Worm (Caenorhabditis elegans) whole organism, L2 larva: ENCODE results near the gene fic-1.
A peak's percentile ranks its signal among the peaks of the same experiment; 100 is the strongest.

Source experiments
- C34F6.9 ChIP-seq: fragments of 150-350 bp; optimal IDR thresholded peaks from 2 replicates; lab custom pipeline; 2014; ENCODE audit warnings: missing biosample characterization, missing genetic modification characterization
- F13H6.1 ChIP-seq: sonication (generic microtip); optimal IDR thresholded peaks from 2 replicates; lab custom pipeline; 2016; ENCODE audit warnings: missing genetic modification characterization, missing compliant biosample characterization
- R02D3.7 ChIP-seq: fragments of 150-350 bp; optimal IDR thresholded peaks from 2 replicates; lab custom pipeline; 2014; ENCODE audit warnings: missing biosample characterization, missing genetic modification characterization
- Y55F3AM.14 ChIP-seq: fragments of 200-800 bp; sonication (Bioruptor generic); optimal IDR thresholded peaks from 2 replicates; lab custom pipeline; 2018; ENCODE audit warnings: mild to moderate bottlenecking, missing genetic modification characterization, missing compliant biosample characterization
- ZK546.5 ChIP-seq: sonication (generic microtip); optimal IDR thresholded peaks from 2 replicates; lab custom pipeline; 2017; ENCODE audit warnings: missing biosample characterization, missing genetic modification characterization
- alr-1 ChIP-seq: fragments of 150-350 bp; optimal IDR thresholded peaks from 2 replicates; lab custom pipeline; 2014; ENCODE audit warnings: missing biosample characterization, missing genetic modification characterization
- aly-2 ChIP-seq: fragments of 150-350 bp; optimal IDR thresholded peaks from 2 replicates; lab custom pipeline; 2014; ENCODE audit warnings: missing biosample characterization, missing genetic modification characterization
- ama-1 ChIP-seq: fragments of 150-350 bp; optimal IDR thresholded peaks from 2 replicates; lab custom pipeline; 2018; ENCODE audit warnings: inconsistent platforms
- blmp-1 ChIP-seq: sonication (generic microtip); optimal IDR thresholded peaks from 2 replicates; lab custom pipeline; 2017; ENCODE audit warnings: missing genetic modification characterization, mild to moderate bottlenecking, missing compliant biosample characterization, antibody characterized with exemption, moderate library complexity; ENCODE audit not compliant: insufficient read depth
- ceh-16 ChIP-seq: fragments of 150-350 bp; optimal IDR thresholded peaks from 2 replicates; lab custom pipeline; 2014; ENCODE audit warnings: missing biosample characterization, missing genetic modification characterization
- ceh-82 ChIP-seq: fragments of 150-350 bp; optimal IDR thresholded peaks from 2 replicates; lab custom pipeline; 2014; ENCODE audit warnings: missing biosample characterization, missing genetic modification characterization
- crh-2 ChIP-seq: sonication (generic microtip); optimal IDR thresholded peaks from 2 replicates; lab custom pipeline; 2017; ENCODE audit warnings: missing biosample characterization, missing genetic modification characterization
- dmd-4 ChIP-seq: sonication (generic microtip); optimal IDR thresholded peaks from 2 replicates; lab custom pipeline; 2017; ENCODE audit warnings: missing biosample characterization, missing genetic modification characterization
- egl-27 ChIP-seq: sonication (generic microtip); optimal IDR thresholded peaks from 3 replicates; lab custom pipeline; 2017; ENCODE audit warnings: missing biosample characterization, missing genetic modification reagents, missing genetic modification characterization
- elt-1 ChIP-seq: fragments of 150-350 bp; optimal IDR thresholded peaks from 2 replicates; lab custom pipeline; 2014; ENCODE audit warnings: missing biosample characterization, missing genetic modification characterization
- elt-3 ChIP-seq: sonication (generic microtip); optimal IDR thresholded peaks from 2 replicates; lab custom pipeline; 2017; ENCODE audit warnings: missing biosample characterization, missing genetic modification characterization
- fos-1 ChIP-seq: fragments of 150-350 bp; optimal IDR thresholded peaks from 2 replicates; lab custom pipeline; 2014; ENCODE audit warnings: missing biosample characterization, missing genetic modification characterization
- gmeb-1 ChIP-seq: fragments of 150-350 bp; optimal IDR thresholded peaks from 2 replicates; lab custom pipeline; 2014; ENCODE audit warnings: missing biosample characterization, missing genetic modification characterization
- lin-11 ChIP-seq: fragments of 150-350 bp; sonication (generic microtip); optimal IDR thresholded peaks from 2 replicates; lab custom pipeline; 2014; ENCODE audit warnings: missing biosample characterization, missing genetic modification characterization, inconsistent platforms, mixed read lengths
- lin-13 ChIP-seq: fragments of 150-350 bp; optimal IDR thresholded peaks from 2 replicates; lab custom pipeline; 2014; ENCODE audit warnings: missing biosample characterization, missing genetic modification reagents, missing genetic modification characterization
- lin-39 ChIP-seq: fragments of 150-350 bp; optimal IDR thresholded peaks from 2 replicates; lab custom pipeline; 2014; ENCODE audit warnings: missing biosample characterization, missing genetic modification reagents, missing genetic modification characterization
- lsy-2 ChIP-seq, 2 experiments: fragments of 150-350 bp in 1 of 2; sonication (generic microtip) in 1 of 2; optimal IDR thresholded peaks; 2 replicates each; lab custom pipeline; 2014 to 2017; ENCODE audit warnings: missing biosample characterization in 2 of 2, missing genetic modification characterization in 2 of 2
- mab-5 ChIP-seq: fragments of 150-350 bp; optimal IDR thresholded peaks from 2 replicates; lab custom pipeline; 2014; ENCODE audit warnings: missing biosample characterization, missing genetic modification characterization
- mbf-1 ChIP-seq: sonication (generic microtip); optimal IDR thresholded peaks from 2 replicates; lab custom pipeline; 2017; ENCODE audit warnings: missing biosample characterization, missing genetic modification characterization
- mdl-1 ChIP-seq, 2 experiments: fragments of 150-350 bp in 1 of 2; sonication (generic microtip) in 1 of 2; optimal IDR thresholded peaks; 2 replicates each; lab custom pipeline; 2017; ENCODE audit warnings: missing biosample characterization in 2 of 2, missing genetic modification characterization in 2 of 2
- nhr-10 ChIP-seq: sonication (generic microtip); optimal IDR thresholded peaks from 2 replicates; lab custom pipeline; 2017; ENCODE audit warnings: missing biosample characterization, missing genetic modification characterization
- nhr-11 ChIP-seq: fragments of 150-350 bp; optimal IDR thresholded peaks from 2 replicates; lab custom pipeline; 2014; ENCODE audit warnings: missing biosample characterization, missing genetic modification characterization
- nhr-12 ChIP-seq: fragments of 150-350 bp; optimal IDR thresholded peaks from 2 replicates; lab custom pipeline; 2014; ENCODE audit warnings: missing biosample characterization, missing genetic modification characterization
- nhr-21 ChIP-seq: fragments of 150-350 bp; optimal IDR thresholded peaks from 2 replicates; lab custom pipeline; 2014; ENCODE audit warnings: missing biosample characterization, missing genetic modification characterization
- nhr-23 ChIP-seq: fragments of 150-350 bp; optimal IDR thresholded peaks from 2 replicates; lab custom pipeline; 2014; ENCODE audit warnings: missing biosample characterization, missing genetic modification reagents, missing genetic modification characterization
- nhr-237 ChIP-seq: fragments of 150-350 bp; optimal IDR thresholded peaks from 2 replicates; lab custom pipeline; 2014; ENCODE audit warnings: missing biosample characterization, missing genetic modification characterization
- nhr-25 ChIP-seq: fragments of 150-350 bp; sonication (generic microtip); optimal IDR thresholded peaks from 3 replicates; lab custom pipeline; 2014; ENCODE audit warnings: missing biosample characterization, missing genetic modification characterization
- nhr-6 ChIP-seq: fragments of 150-350 bp; optimal IDR thresholded peaks from 2 replicates; lab custom pipeline; 2014; ENCODE audit warnings: missing biosample characterization, missing genetic modification characterization
- nhr-77 ChIP-seq: fragments of 150-350 bp; optimal IDR thresholded peaks from 2 replicates; lab custom pipeline; 2014; ENCODE audit warnings: missing biosample characterization, missing genetic modification characterization
- peb-1 ChIP-seq: fragments of 150-350 bp; optimal IDR thresholded peaks from 2 replicates; lab custom pipeline; 2014; ENCODE audit warnings: missing biosample characterization, missing genetic modification characterization
- sem-4 ChIP-seq: fragments of 150-350 bp; optimal IDR thresholded peaks from 2 replicates; lab custom pipeline; 2014; ENCODE audit warnings: missing biosample characterization, missing genetic modification reagents, missing genetic modification characterization
- skn-1 ChIP-seq: sonication (generic microtip); optimal IDR thresholded peaks from 2 replicates; lab custom pipeline; 2017; ENCODE audit warnings: missing biosample characterization, missing genetic modification characterization
- sma-3 ChIP-seq: sonication (generic microtip); optimal IDR thresholded peaks from 2 replicates; lab custom pipeline; 2016; ENCODE audit warnings: missing genetic modification reagents, missing genetic modification characterization, missing compliant biosample characterization
- sma-9 ChIP-seq, 2 experiments: fragments of 150-350 bp in 1 of 2; sonication (generic microtip) in 1 of 2; optimal IDR thresholded peaks; 2 replicates each; lab custom pipeline; 2014 to 2016; ENCODE audit warnings: missing genetic modification characterization in 2 of 2, mild to moderate bottlenecking in 1 of 2, missing biosample characterization in 1 of 2, missing compliant biosample characterization in 1 of 2, missing genetic modification reagents in 1 of 2, moderate library complexity in 1 of 2
- snpc-4 ChIP-seq: fragments of 150-350 bp; optimal IDR thresholded peaks from 2 replicates; lab custom pipeline; 2014; ENCODE audit warnings: missing biosample characterization, missing genetic modification characterization
- unc-39 ChIP-seq: fragments of 150-350 bp; optimal IDR thresholded peaks from 2 replicates; lab custom pipeline; 2014; ENCODE audit warnings: missing biosample characterization, missing genetic modification characterization
- unc-55 ChIP-seq: fragments of 150-350 bp; sonication (generic microtip); optimal IDR thresholded peaks from 3 replicates; lab custom pipeline; 2014; ENCODE audit warnings: missing biosample characterization, missing genetic modification reagents, missing genetic modification characterization
- unc-62 ChIP-seq: fragments of 150-350 bp; optimal IDR thresholded peaks from 2 replicates; lab custom pipeline; 2014; ENCODE audit warnings: missing biosample characterization, missing genetic modification reagents, missing genetic modification characterization
- ztf-1 ChIP-seq: fragments of 200-800 bp; sonication (Bioruptor generic); conservative IDR thresholded peaks from 2 replicates; pipeline ENCODE4 v1.3.6; 2022; ENCODE audit warnings: missing genetic modification characterization, missing compliant biosample characterization
- ztf-11 ChIP-seq: sonication (generic microtip); optimal IDR thresholded peaks from 2 replicates; lab custom pipeline; 2017; ENCODE audit warnings: missing biosample characterization, missing genetic modification characterization
- ztf-4 ChIP-seq: fragments of 150-350 bp; optimal IDR thresholded peaks from 2 replicates; lab custom pipeline; 2014; ENCODE audit warnings: missing biosample characterization, missing genetic modification characterization

fic-1 gene

DNA sequence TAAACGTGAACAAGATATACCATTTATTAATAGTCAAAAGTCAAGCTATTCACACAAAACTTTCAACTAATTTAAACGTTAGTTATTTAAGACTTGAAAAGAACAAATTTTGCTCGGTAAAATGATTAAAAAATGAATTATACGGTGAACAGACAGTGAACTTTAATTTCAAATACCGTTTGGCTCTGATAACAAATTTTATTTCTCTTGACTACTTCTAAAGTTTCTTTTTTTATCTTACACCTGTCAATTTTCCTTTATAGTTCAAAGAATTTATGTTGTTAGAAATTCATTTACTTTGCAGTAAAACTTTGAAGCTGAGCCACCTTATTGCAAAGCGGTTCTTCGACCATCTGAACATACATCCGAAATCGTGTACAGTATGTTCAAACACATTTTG, 21.9 kb upstream of the fic-1 start, which contains the start of gene ZK593.3:
TSS of gene ZK593.3 (plus strand) at position 301 of the 400 bp plus-strand sequence.
- TF ChIP-seq gmeb-1 (tag; lab: Kevin White, UChicago) (no peak), snpc-4 (tag; lab: Kevin White, UChicago) (no peak), mbf-1 (tag; lab: Kevin White, UChicago) (no peak), nhr-10 (no peak), ceh-16 (tag; lab: Kevin White, UChicago) (no peak), C34F6.9 (tag; lab: Kevin White, UChicago) (no peak), ceh-82 (no peak), lsy-2 (tag; optimal IDR thresholded peaks at IDR 0.05; lab: Kevin White, UChicago) (no peak), ztf-4 (tag; lab: Kevin White, UChicago) (no peak), lin-39 (no peak), sma-3 (GFP tag; lab: Kevin White, UChicago) (no peak), nhr-237 (tag; lab: Kevin White, UChicago) (no peak), dmd-4 (tag; lab: Kevin White, UChicago) (no peak), R02D3.7 (tag; lab: Kevin White, UChicago) (no peak), mab-5 (tag; lab: Kevin White, UChicago) (no peak)

DNA sequence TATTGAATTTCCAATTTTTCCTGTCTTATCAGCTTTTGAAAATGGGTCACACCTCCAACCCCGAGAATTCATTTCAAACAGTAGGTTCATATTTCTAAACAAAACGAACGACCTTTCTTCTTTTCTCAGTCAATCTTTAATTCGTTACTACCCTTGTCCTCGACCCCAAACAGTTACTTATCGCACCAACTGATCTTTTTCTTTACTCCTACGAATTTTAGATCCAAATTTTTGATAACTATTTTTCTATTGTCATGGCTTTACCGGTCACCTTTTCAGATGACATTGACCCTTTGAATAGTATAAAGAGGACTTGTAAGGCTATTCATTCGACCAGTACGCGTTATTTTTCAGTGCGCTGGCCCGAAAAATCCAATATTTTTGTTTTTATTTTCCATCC, 21.1 kb upstream of the fic-1 start:
- TF ChIP-seq elt-1 (tag; lab: Kevin White, UChicago), result peak; percentile 49
- TF ChIP-seq ceh-16 (tag; lab: Kevin White, UChicago), result peak; percentile 69
- TF ChIP-seq Y55F3AM.14 (GFP tag; lab: Kevin White, UChicago), result no peak
- TF ChIP-seq, all 48 proteins: peak for 2

- peak; percentile 26 for TF ChIP-seq ztf-4 (tag; lab: Kevin White, UChicago)
- TF ChIP-seq unc-55 (GFP tag; lab: Kevin White, UChicago), result peak; percentile 82
- TF ChIP-seq unc-62 (GFP tag; lab: Kevin White, UChicago), result no peak
- no peak for TF ChIP-seq unc-39 (tag; lab: Kevin White, UChicago)
- peak; percentile 58 for TF ChIP-seq fos-1 (tag; lab: Kevin White, UChicago)
- peak; percentile 51 for TF ChIP-seq egl-27
- TF ChIP-seq skn-1 (tag; lab: Kevin White, UChicago), result no peak
- no peak for TF ChIP-seq ztf-1 (GFP tag; lab: Robert Waterston, UW)
- TF ChIP-seq nhr-11 (tag; lab: Kevin White, UChicago), result no peak
- no peak for TF ChIP-seq lin-39
- TF ChIP-seq dmd-4 (tag; lab: Kevin White, UChicago), result no peak
- TF ChIP-seq sma-3 (GFP tag; lab: Kevin White, UChicago), result peak; percentile 76
- no peak for TF ChIP-seq peb-1 (tag; lab: Kevin White, UChicago)
- peak; percentile 72 for TF ChIP-seq sma-9 (GFP tag; optimal IDR thresholded peaks at IDR 0.05; lab: Kevin White, UChicago)
- TF ChIP-seq sma-9 (tag; optimal IDR thresholded peaks at IDR 0.05; lab: Kevin White, UChicago), result no peak
- TF ChIP-seq mbf-1 (tag; lab: Kevin White, UChicago), result no peak
- peak; percentile 74 for TF ChIP-seq ama-1 (lab: Kevin White, UChicago)
- TF ChIP-seq ztf-11 (tag; lab: Kevin White, UChicago), result no peak
- no peak for TF ChIP-seq alr-1 (tag; lab: Kevin White, UChicago)
- peak; percentile 65 for TF ChIP-seq gmeb-1 (tag; lab: Kevin White, UChicago)
- TF ChIP-seq sem-4 (tag; lab: Kevin White, UChicago), result peak; percentile 58
- TF ChIP-seq mdl-1 (tag; optimal IDR thresholded peaks at IDR 0.05; lab: Kevin White, UChicago), result peak in 1 of 2 experiments; percentile 77
- TF ChIP-seq ZK546.5 (tag; lab: Kevin White, UChicago), result no peak
- TF ChIP-seq elt-3 (tag; lab: Kevin White, UChicago), result no peak
- TF ChIP-seq Y55F3AM.14 (GFP tag; lab: Kevin White, UChicago), result peak; percentile 17
- peak; percentile 40 for TF ChIP-seq blmp-1 (tag; lab: Kevin White, UChicago)
- no peak for TF ChIP-seq nhr-237 (tag; lab: Kevin White, UChicago)
- no peak for TF ChIP-seq nhr-77
- peak; percentile 60 for TF ChIP-seq nhr-6 (tag; lab: Kevin White, UChicago)
- peak; percentile 58 for TF ChIP-seq nhr-25 (tag; lab: Kevin White, UChicago)
- peak; percentile 50 for TF ChIP-seq lin-13
- peak; percentile 61 for TF ChIP-seq nhr-21 (tag; lab: Kevin White, UChicago)
- TF ChIP-seq snpc-4 (tag; lab: Kevin White, UChicago), result peak; percentile 57
- no peak for TF ChIP-seq aly-2 (tag; lab: Kevin White, UChicago)
- no peak for TF ChIP-seq nhr-12 (tag; lab: Kevin White, UChicago)
- peak; percentile 87 for TF ChIP-seq lin-11 (tag; lab: Kevin White, UChicago)
- peak; percentile 96 for TF ChIP-seq C34F6.9 (tag; lab: Kevin White, UChicago)
- TF ChIP-seq crh-2 (tag; lab: Kevin White, UChicago), result peak; percentile 84
- TF ChIP-seq F13H6.1 (tag; lab: Kevin White, UChicago), result peak; percentile 92
- TF ChIP-seq nhr-23 (tag; lab: Kevin White, UChicago), result no peak
- peak; percentile 45 for TF ChIP-seq ceh-16 (tag; lab: Kevin White, UChicago)
- TF ChIP-seq mab-5 (tag; lab: Kevin White, UChicago), result peak; percentile 84
- no peak for TF ChIP-seq elt-1 (tag; lab: Kevin White, UChicago)
- no peak for TF ChIP-seq R02D3.7 (tag; lab: Kevin White, UChicago)
- TF ChIP-seq ceh-82, result peak; percentile 19
- TF ChIP-seq lsy-2 (tag; optimal IDR thresholded peaks at IDR 0.05; lab: Kevin White, UChicago), result peak; percentile 40 to 80
These were observed 18.2 kb upstream of the fic-1 start for ce11 chrIV:10918877-10919560.
